Fruit fly (Drosophila melanogaster): ENCODE data around the gene Mat89Ba.
A peak's percentile ranks its signal among the peaks of the same experiment; 100 is the strongest.

Mat89Ba gene

DNA sequence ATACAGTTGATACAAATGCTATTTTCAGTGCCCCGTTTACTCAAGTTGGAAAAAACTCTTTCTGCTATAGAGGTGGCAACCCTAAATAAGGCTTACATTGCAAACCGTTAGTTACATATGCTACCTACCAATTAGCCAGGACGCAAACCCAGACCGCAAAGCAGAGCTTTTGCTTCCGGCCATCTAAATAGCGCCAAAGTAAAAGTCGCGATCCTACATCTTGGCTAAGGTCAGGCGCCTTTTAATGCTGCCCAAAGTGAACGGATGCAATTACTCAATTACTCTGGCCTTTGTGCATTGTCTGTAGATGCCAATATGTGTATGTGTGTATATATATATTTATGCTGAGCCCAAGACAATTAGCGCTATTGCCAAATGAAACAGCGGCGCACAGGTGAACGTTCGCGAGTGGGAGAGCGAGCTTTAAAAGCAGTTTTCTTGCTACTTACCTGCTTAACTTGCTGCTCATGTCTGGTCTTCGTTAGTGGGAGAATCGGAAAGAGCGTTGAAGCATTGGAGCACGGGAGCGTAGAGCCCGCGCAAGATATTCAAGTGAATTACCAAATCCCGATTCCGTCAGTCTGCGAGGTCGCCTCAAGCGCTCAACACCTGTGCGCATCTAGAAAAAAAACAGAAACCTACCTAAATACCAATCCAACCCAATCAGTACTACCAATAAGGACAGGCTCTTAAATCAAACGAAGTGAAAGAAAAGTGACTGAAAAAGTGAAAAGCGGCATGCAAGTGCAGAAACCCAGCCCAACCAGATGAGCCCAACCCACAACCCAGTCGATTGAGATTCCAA lies 33.2 kb upstream of the Mat89Ba start, which contains the start of gene Zip89B (continued):
- TF ChIP-seq lz (GFP tag; optimal IDR thresholded peaks at IDR 0.05) (no peak), CG8319 (GFP tag; optimal IDR thresholded peaks at IDR 0.05) (no peak), CG4318 (GFP tag; optimal IDR thresholded peaks at IDR 0.05) (no peak), CG3032 (tag; optimal IDR thresholded peaks at IDR 0.05) (no peak), Eip75B (GFP tag; optimal IDR thresholded peaks at IDR 0.05) (no peak), Met (GFP tag; optimal IDR thresholded peaks at IDR 0.05) (no peak), Hr4 (GFP tag; optimal IDR thresholded peaks at IDR 0.05) (no peak), OdsH (GFP tag; optimal IDR thresholded peaks at IDR 0.05) (no peak), fkh (GFP tag; optimal IDR thresholded peaks at IDR 0.05) (no peak), fd59A (GFP tag; optimal IDR thresholded peaks at IDR 0.05) (no peak), acj6 (GFP tag; optimal IDR thresholded peaks at IDR 0.05) (no peak), Sox15 (GFP tag; optimal IDR thresholded peaks at IDR 0.05) (no peak), CG8632 (GFP tag; optimal IDR thresholded peaks at IDR 0.05) (no peak), CG6854 (GFP tag; optimal IDR thresholded peaks at IDR 0.05) (peak; percentile 75), CG34406 (GFP tag; optimal IDR thresholded peaks at IDR 0.05) (no peak), vri (GFP tag; optimal IDR thresholded peaks at IDR 0.05) (peak; percentile 73)

DNA sequence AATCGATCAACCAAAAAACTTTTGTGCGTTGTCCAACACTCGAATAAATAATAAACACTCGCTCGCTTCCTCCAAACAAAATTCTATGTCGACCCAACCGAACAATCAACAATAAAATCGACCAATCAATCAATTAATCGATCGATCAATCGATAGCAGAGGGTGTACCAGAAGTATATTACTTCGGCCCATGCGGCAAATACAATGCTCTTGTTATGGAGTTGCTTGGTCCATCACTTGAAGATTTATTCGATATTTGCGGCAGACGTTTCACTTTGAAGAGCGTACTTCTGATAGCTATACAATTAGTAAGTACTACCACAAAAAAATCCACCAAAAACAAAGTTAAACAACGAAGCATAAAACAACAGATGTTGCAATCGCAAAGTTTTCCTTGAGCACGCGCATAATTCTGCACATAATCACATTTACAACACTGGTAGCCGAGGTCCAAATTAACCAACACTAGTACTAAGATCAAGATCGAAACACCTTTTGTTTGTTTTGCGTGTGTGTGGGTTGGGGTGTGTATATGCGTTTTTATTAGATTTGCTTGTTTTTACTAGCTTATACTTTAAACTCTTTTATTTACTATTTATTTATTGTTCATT lies 23.4 kb upstream of the Mat89Ba start:
- TF ChIP-seq CG4318 (GFP tag; optimal IDR thresholded peaks at IDR 0.05) (no peak), Sox14 (GFP tag; optimal IDR thresholded peaks at IDR 0.05) (no peak), Eip93F (GFP tag; optimal IDR thresholded peaks at IDR 0.05) (no peak), eg (GFP tag; IDR thresholded peaks at IDR 0.05) (no peak), pdm3 (GFP tag; optimal IDR thresholded peaks at IDR 0.05) (no peak), CG8632 (GFP tag; optimal IDR thresholded peaks at IDR 0.05) (no peak), CG6163 (GFP tag; IDR thresholded peaks at IDR 0.05) (no peak), fd85E (GFP tag; optimal IDR thresholded peaks at IDR 0.05) (no peak), Met (GFP tag; optimal IDR thresholded peaks at IDR 0.05) (no peak), Smox (GFP tag; optimal IDR thresholded peaks at IDR 0.05) (no peak), Sox102F (GFP tag; optimal IDR thresholded peaks at IDR 0.05) (no peak), esn (GFP tag; optimal IDR thresholded peaks at IDR 0.05) (no peak), Eip75B (GFP tag; optimal IDR thresholded peaks at IDR 0.05) (no peak), CG6276 (GFP tag; optimal IDR thresholded peaks at IDR 0.05) (no peak), CG11294 (GFP tag; IDR thresholded peaks at IDR 0.05) (no peak), lz (GFP tag; optimal IDR thresholded peaks at IDR 0.05) (no peak)

DNA sequence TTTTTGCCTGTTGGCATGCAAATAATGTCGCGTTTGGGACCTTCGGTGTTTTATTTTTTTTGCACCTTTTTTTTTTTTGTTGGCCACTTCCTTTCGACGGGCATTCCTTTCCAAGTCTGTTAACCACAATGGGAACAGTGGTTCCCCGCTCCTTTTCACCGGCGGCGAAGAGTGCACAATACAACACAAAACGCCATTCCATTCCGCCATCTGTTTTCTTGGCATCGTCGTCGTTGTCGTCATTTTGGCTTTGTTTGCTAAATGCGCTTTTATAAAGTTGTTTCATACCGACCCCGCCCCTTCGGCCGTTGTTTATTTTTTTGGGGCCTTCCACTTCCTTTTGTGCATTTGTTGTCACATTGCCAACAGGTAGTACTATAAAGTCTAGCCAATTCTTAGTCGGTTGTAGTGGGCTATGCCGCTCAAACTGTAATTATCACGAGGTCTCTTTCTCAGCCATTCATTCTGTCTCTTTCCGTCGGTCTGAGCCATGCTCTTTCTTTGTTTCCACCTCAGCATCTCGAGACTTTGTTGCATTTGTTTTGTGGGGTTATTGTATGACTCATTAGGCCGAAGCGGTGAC lies 18.1 kb upstream of the Mat89Ba start:
- TF ChIP-seq Eip78C (GFP tag): peak; percentile 51
- peak; percentile 81 for TF ChIP-seq Sox14 (GFP tag; optimal IDR thresholded peaks at IDR 0.05)
- TF ChIP-seq vri (GFP tag; optimal IDR thresholded peaks at IDR 0.05): peak; percentile 2
- TF ChIP-seq Hr39 (GFP tag; optimal IDR thresholded peaks at IDR 0.05): no peak
- TF ChIP-seq spab (GFP tag; optimal IDR thresholded peaks at IDR 0.05): no peak

DNA sequence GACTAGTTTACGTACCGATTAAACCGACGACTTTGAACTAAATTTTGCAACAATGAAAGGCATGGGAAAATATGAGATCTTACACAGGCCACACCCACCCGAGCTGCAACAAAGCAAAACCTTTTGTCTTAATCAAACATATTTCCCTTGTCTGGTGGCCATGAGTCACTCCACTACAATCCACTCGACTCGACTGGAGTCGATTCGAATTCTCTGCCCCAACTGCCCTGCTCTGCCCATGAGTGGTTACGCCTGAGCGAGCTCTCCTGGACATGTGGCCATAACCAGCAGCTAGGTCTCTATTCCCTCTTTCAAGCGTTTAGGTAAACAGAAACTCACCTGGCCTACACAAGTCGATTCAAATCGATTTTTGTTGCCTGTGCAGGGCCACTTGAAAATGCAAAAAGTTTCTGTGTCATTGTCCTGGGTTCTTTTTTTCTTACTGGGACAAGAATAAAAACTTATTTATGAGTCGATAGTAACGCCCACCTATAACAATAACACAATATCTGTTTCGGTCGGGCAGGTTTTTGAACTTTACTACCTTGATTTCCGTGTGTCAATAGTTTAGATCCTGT lies 16.6 kb upstream of the Mat89Ba start:
- peak; percentile 12 for TF ChIP-seq CG10669 (GFP tag; optimal IDR thresholded peaks at IDR 0.05)
- no peak for TF ChIP-seq fkh (GFP tag; optimal IDR thresholded peaks at IDR 0.05)
- peak in 1 of 2 experiments; percentile 26 for TF ChIP-seq ss (GFP tag; optimal IDR thresholded peaks at IDR 0.05)
- TF ChIP-seq dsx (GFP tag; optimal IDR thresholded peaks at IDR 0.05; ENCODE audit: poor library complexity, severe bottlenecking): peak; percentile 64
- TF ChIP-seq CG3032 (tag; optimal IDR thresholded peaks at IDR 0.05): no peak
- TF ChIP-seq Sox14 (GFP tag; optimal IDR thresholded peaks at IDR 0.05): peak; percentile 56
- peak; percentile 38 for TF ChIP-seq Eip78C (GFP tag)
